Fruit fly (Drosophila melanogaster) whole organism, embryonic: ENCODE data around the gene Awh.

ENCODE experiments used
- Adf1 ChIP-seq: fragments of 200-800 bp; sonication (Bioruptor generic); IDR thresholded peaks from 2 replicates; pipeline ENCODE4 v1.3.6; 2022; ENCODE audit warnings: missing biosample characterization, missing genetic modification characterization
- Aef1 ChIP-seq: fragments of 200-800 bp; sonication (Bioruptor generic); IDR thresholded peaks from 3 replicates; pipeline ENCODE4 v1.3.6; 2022; ENCODE audit warnings: missing biosample characterization, missing genetic modification characterization
- Awh ChIP-seq: fragments of 200-800 bp; sonication (Bioruptor generic); IDR thresholded peaks from 2 replicates; pipeline ENCODE4, ENCODE4 v1.3.6; 2022; ENCODE audit warnings: missing biosample characterization, missing genetic modification characterization
- Bdp1 ChIP-seq: fragments of 200-800 bp; sonication (Bioruptor generic); optimal IDR thresholded peaks from 3 replicates; lab custom pipeline; 2016; ENCODE audit warnings: missing biosample characterization, missing genetic modification characterization
- Bgb ChIP-seq: fragments of 200-800 bp; sonication (Bioruptor generic); IDR thresholded peaks from 2 replicates; pipeline ENCODE4 v1.3.6; 2022; ENCODE audit warnings: missing biosample characterization, missing genetic modification characterization; ENCODE audit not compliant: partially characterized antibody
- Blimp-1 ChIP-seq: fragments of 200-800 bp; sonication (Bioruptor generic); optimal IDR thresholded peaks from 3 replicates; lab custom pipeline; 2018; ENCODE audit warnings: missing biosample characterization, missing genetic modification characterization, mild to moderate bottlenecking, moderate library complexity, missing genetic modification reagents
- CG10979 ChIP-seq: fragments of 200-800 bp; sonication (Bioruptor generic); optimal IDR thresholded peaks from 2 replicates; lab custom pipeline; 2018; ENCODE audit warnings: missing biosample characterization, mild to moderate bottlenecking, missing genetic modification characterization, moderate library complexity
- CG11456 ChIP-seq: fragments of 200-800 bp; sonication (Bioruptor generic); IDR thresholded peaks from 3 replicates; pipeline ENCODE4 v1.3.6; 2022; ENCODE audit warnings: missing biosample characterization, missing genetic modification characterization
- CG12744 ChIP-seq: fragments of 200-800 bp; sonication (Bioruptor generic); optimal IDR thresholded peaks from 2 replicates; lab custom pipeline; 2016; ENCODE audit warnings: missing biosample characterization, missing genetic modification characterization
- CG13296 ChIP-seq: fragments of 200-800 bp; sonication (Bioruptor generic); optimal IDR thresholded peaks from 3 replicates; lab custom pipeline; 2018; ENCODE audit warnings: missing biosample characterization, mild to moderate bottlenecking, missing genetic modification characterization
- CG14710 ChIP-seq: fragments of 200-800 bp; sonication (Bioruptor generic); optimal IDR thresholded peaks from 3 replicates; lab custom pipeline; 2019; ENCODE audit warnings: missing biosample characterization, mild to moderate bottlenecking, missing genetic modification characterization, moderate library complexity
- CG15601 ChIP-seq: fragments of 200-800 bp; sonication (Bioruptor generic); optimal IDR thresholded peaks from 3 replicates; lab custom pipeline; 2019; ENCODE audit warnings: missing biosample characterization, mild to moderate bottlenecking, missing genetic modification characterization, moderate library complexity
- CG16815 ChIP-seq: fragments of 200-800 bp; sonication (Bioruptor generic); optimal IDR thresholded peaks from 3 replicates; lab custom pipeline; 2017; ENCODE audit warnings: missing biosample characterization, mild to moderate bottlenecking, missing genetic modification characterization
- CG17802 ChIP-seq: fragments of 200-800 bp; sonication (Bioruptor generic); optimal IDR thresholded peaks from 2 replicates; lab custom pipeline; 2018; ENCODE audit warnings: missing biosample characterization, mild to moderate bottlenecking, missing genetic modification characterization, moderate library complexity
- CG18599 ChIP-seq: fragments of 200-800 bp; sonication (Bioruptor generic); optimal IDR thresholded peaks from 3 replicates; lab custom pipeline; 2017; ENCODE audit warnings: missing biosample characterization, missing genetic modification characterization, mild to moderate bottlenecking, moderate library complexity, missing genetic modification reagents
- CG2712 ChIP-seq: fragments of 200-800 bp; optimal IDR thresholded peaks from 3 replicates; lab custom pipeline; 2019; ENCODE audit warnings: missing biosample characterization, mild to moderate bottlenecking, missing genetic modification characterization, moderate library complexity
- CG31224 ChIP-seq: fragments of 200-800 bp; sonication (Bioruptor generic); IDR thresholded peaks from 2 replicates; pipeline ENCODE4 v1.3.6; 2022; ENCODE audit warnings: missing biosample characterization, missing genetic modification characterization
- CG3838 ChIP-seq: fragments of 200-800 bp; sonication (Bioruptor generic); optimal IDR thresholded peaks from 3 replicates; lab custom pipeline; 2016; ENCODE audit warnings: missing biosample characterization, missing genetic modification characterization
- CG42726 ChIP-seq: fragments of 200-800 bp; sonication (Bioruptor generic); IDR thresholded peaks from 2 replicates; pipeline ENCODE4 v1.3.6; 2022; ENCODE audit warnings: missing biosample characterization, missing genetic modification characterization; ENCODE audit not compliant: partially characterized antibody
- CG43689 ChIP-seq: fragments of 200-800 bp; sonication (Bioruptor generic); IDR thresholded peaks from 2 replicates; pipeline ENCODE4 v1.3.6; 2022; ENCODE audit warnings: missing biosample characterization, missing genetic modification characterization
- CG6175 ChIP-seq: fragments of 200-800 bp; sonication (Bioruptor generic); IDR thresholded peaks from 3 replicates; pipeline ENCODE4 v1.3.6; 2022; ENCODE audit warnings: missing biosample characterization, missing genetic modification characterization
- CG7556 ChIP-seq: fragments of 200-800 bp; sonication (Bioruptor generic); optimal IDR thresholded peaks from 2 replicates; lab custom pipeline; 2017; ENCODE audit warnings: missing biosample characterization, mild to moderate bottlenecking, missing genetic modification characterization
- CG8290 ChIP-seq, 3 experiments: fragments of 200-800 bp; sonication (Bioruptor generic); optimal IDR thresholded peaks; 2 replicates each; lab custom pipeline; 2016 to 2019; ENCODE audit warnings: missing biosample characterization in 3 of 3, missing genetic modification characterization in 3 of 3, mild to moderate bottlenecking in 2 of 3, moderate library complexity in 1 of 3
- CG9215 ChIP-seq: fragments of 200-800 bp; sonication (Bioruptor generic); IDR thresholded peaks from 2 replicates; pipeline ENCODE4 v1.3.6; 2022; ENCODE audit warnings: missing biosample characterization, missing genetic modification characterization
- Camta ChIP-seq: fragments of 200-800 bp; sonication (Bioruptor generic); optimal IDR thresholded peaks from 2 replicates; lab custom pipeline; 2016; ENCODE audit warnings: missing biosample characterization, missing genetic modification characterization
- Dbx ChIP-seq: fragments of 200-800 bp; sonication (Bioruptor generic); IDR thresholded peaks from 3 replicates; pipeline ENCODE4 v1.3.6; 2022; ENCODE audit warnings: missing biosample characterization, missing genetic modification characterization
- Fer1 ChIP-seq: fragments of 200-800 bp; sonication (Bioruptor generic); optimal IDR thresholded peaks from 2 replicates; lab custom pipeline; 2017; ENCODE audit warnings: missing biosample characterization, mild to moderate bottlenecking, missing genetic modification characterization
- Hsf ChIP-seq: fragments of 200-800 bp; sonication (Bioruptor generic); optimal IDR thresholded peaks from 3 replicates; lab custom pipeline; 2016; ENCODE audit warnings: missing biosample characterization, missing genetic modification characterization
- Med ChIP-seq: fragments of 200-800 bp; sonication (Bioruptor generic); peaks from one replicate; lab custom pipeline; 2016; ENCODE audit warnings: missing biosample characterization, missing genetic modification characterization, mild to moderate bottlenecking, inconsistent platforms, moderate library complexity
- Myb ChIP-seq: fragments of 200-800 bp; sonication (Bioruptor generic); optimal IDR thresholded peaks from 2 replicates; lab custom pipeline; 2016; ENCODE audit warnings: missing biosample characterization, missing genetic modification characterization
- Sox102F ChIP-seq: fragments of 200-800 bp; sonication (Bioruptor generic); optimal IDR thresholded peaks from 2 replicates; lab custom pipeline; 2018; ENCODE audit warnings: missing biosample characterization, mild to moderate bottlenecking, missing genetic modification characterization, moderate library complexity
- Sry-δ ChIP-seq: fragments of 200-800 bp; sonication (Bioruptor generic); optimal IDR thresholded peaks from 2 replicates; lab custom pipeline; 2016; ENCODE audit warnings: missing biosample characterization, missing genetic modification characterization
- ac ChIP-seq: fragments of 200-800 bp; sonication (Bioruptor generic); optimal IDR thresholded peaks from 3 replicates; lab custom pipeline; 2017; ENCODE audit warnings: missing biosample characterization, mild to moderate bottlenecking, missing genetic modification characterization
- ato ChIP-seq: fragments of 200-800 bp; sonication (Bioruptor generic); IDR thresholded peaks from 2 replicates; pipeline ENCODE4 v1.3.6; 2022; ENCODE audit warnings: missing biosample characterization, missing genetic modification characterization; ENCODE audit not compliant: partially characterized antibody
- chinmo ChIP-seq: fragments of 200-800 bp; sonication (Bioruptor generic); IDR thresholded peaks from 4 replicates; pipeline ENCODE4 v1.3.6; 2022; ENCODE audit warnings: missing biosample characterization, missing genetic modification characterization; ENCODE audit not compliant: partially characterized antibody
- croc ChIP-seq: fragments of 200-800 bp; sonication (Bioruptor generic); conservative IDR thresholded peaks from 3 replicates; pipeline ENCODE4 v1.3.6; 2022; ENCODE audit warnings: missing biosample characterization, missing genetic modification characterization
- cwo ChIP-seq: fragments of 200-800 bp; sonication (Bioruptor generic); optimal IDR thresholded peaks from 3 replicates; lab custom pipeline; 2017; ENCODE audit warnings: missing biosample characterization, missing genetic modification characterization, mild to moderate bottlenecking, moderate library complexity, missing genetic modification reagents
- disco-r ChIP-seq: fragments of 200-800 bp; sonication (Bioruptor generic); optimal IDR thresholded peaks from 2 replicates; lab custom pipeline; 2016; ENCODE audit warnings: missing biosample characterization, missing genetic modification characterization
- eve ChIP-seq, 2 experiments: fragments of >200 bp; optimal IDR thresholded peaks; 2 replicates each; lab custom pipeline; 2017; ENCODE audit warnings: missing biosample characterization in 2 of 2, missing genetic modification characterization in 2 of 2
- ham ChIP-seq: fragments of 200-800 bp; sonication (Bioruptor generic); IDR thresholded peaks from 2 replicates; pipeline ENCODE4 v1.3.6; 2022; ENCODE audit warnings: missing biosample characterization, missing genetic modification characterization
- kah ChIP-seq: fragments of 200-800 bp; sonication (Bioruptor generic); optimal IDR thresholded peaks from 2 replicates; lab custom pipeline; 2018; ENCODE audit warnings: missing biosample characterization, mild to moderate bottlenecking, missing genetic modification characterization
- ken ChIP-seq: fragments of 200-800 bp; sonication (Bioruptor generic); IDR thresholded peaks from 3 replicates; pipeline ENCODE4 v1.3.6; 2022; ENCODE audit warnings: missing biosample characterization, missing genetic modification characterization
- nau ChIP-seq: fragments of 200-800 bp; sonication (Bioruptor generic); optimal IDR thresholded peaks from 3 replicates; lab custom pipeline; 2017; ENCODE audit warnings: missing biosample characterization, mild to moderate bottlenecking, missing genetic modification characterization, missing genetic modification reagents
- nerfin-2 ChIP-seq: fragments of 200-800 bp; sonication (Bioruptor generic); IDR thresholded peaks from 2 replicates; pipeline ENCODE4 v1.3.6; 2022; ENCODE audit warnings: missing biosample characterization, missing genetic modification characterization; ENCODE audit not compliant: partially characterized antibody
- phol ChIP-seq: fragments of 200-800 bp; sonication (Bioruptor generic); optimal IDR thresholded peaks from 3 replicates; lab custom pipeline; 2018; ENCODE audit warnings: missing biosample characterization, mild to moderate bottlenecking, missing genetic modification characterization, moderate library complexity
- scrt ChIP-seq: fragments of 200-800 bp; sonication (Bioruptor generic); optimal IDR thresholded peaks from 2 replicates; lab custom pipeline; 2018; ENCODE audit warnings: missing biosample characterization, mild to moderate bottlenecking, missing genetic modification characterization, moderate library complexity
- unpg ChIP-seq: fragments of 200-800 bp; sonication (Bioruptor generic); optimal IDR thresholded peaks from 3 replicates; lab custom pipeline; 2018; ENCODE audit warnings: missing biosample characterization, mild to moderate bottlenecking, missing genetic modification characterization, moderate library complexity
- wek ChIP-seq: fragments of 200-800 bp; sonication (Bioruptor generic); optimal IDR thresholded peaks from 3 replicates; lab custom pipeline; 2018; ENCODE audit warnings: missing biosample characterization, mild to moderate bottlenecking, missing genetic modification characterization, moderate library complexity
- zf30C ChIP-seq: fragments of 200-800 bp; sonication (Bioruptor generic); optimal IDR thresholded peaks from 3 replicates; lab custom pipeline; 2018; ENCODE audit warnings: missing biosample characterization, mild to moderate bottlenecking, missing genetic modification characterization

Awh gene

DNA sequence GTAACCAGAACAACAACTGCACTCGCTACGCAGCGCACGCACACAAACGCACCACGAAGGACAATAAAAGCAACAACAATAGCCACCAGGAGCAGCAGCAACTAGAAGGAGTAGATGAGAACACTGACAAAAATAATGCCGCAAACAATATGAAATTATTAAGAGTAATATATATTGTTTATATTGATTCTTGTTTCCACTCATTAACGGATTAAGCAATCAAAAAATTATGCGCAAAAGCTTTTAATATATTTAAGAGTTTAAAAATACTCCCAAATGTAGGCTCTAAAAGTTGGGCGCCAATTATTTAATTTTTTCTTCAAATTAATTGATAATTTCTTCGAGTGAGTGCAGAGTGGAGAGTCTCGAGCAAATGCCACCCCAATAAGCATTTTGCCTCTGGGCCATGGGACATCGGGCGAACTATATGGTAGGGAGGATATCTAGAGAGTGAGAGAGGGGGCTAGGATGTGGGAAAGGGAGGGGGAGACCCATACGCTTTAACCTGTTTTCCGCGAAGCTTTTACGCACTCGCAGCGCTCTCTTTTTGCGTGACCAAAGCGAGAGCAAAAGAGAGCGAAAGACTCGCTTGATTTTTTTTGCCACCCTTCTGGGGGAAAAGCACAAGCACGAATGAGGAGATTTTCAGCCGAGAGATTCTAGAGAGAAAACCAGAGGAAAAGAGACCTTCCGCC, 21.1 kb upstream of the Awh start, which contains the start of gene Rdh (continued):
- peak; percentile 77 for TF ChIP-seq Sox102F
- peak; percentile 54; the same call in 2 of the 3 replicates for TF ChIP-seq croc
- peak; percentile 81 for TF ChIP-seq scrt (GFP tag; lab: Kevin White, UChicago)
- peak; percentile 67; the same call in 1 of the 4 replicates for TF ChIP-seq chinmo (GFP tag; lab: Robert Waterston, UW)
- peak; percentile 80 for TF ChIP-seq unpg (GFP tag; lab: Kevin White, UChicago)
- peak; percentile 78 for TF ChIP-seq CG2712
- TF ChIP-seq ac (GFP tag; lab: Kevin White, UChicago), result no peak
- TF ChIP-seq wek (GFP tag; lab: Kevin White, UChicago), result no peak
- TF ChIP-seq ham, result no peak
- TF ChIP-seq Bdp1, result no peak
- no peak for TF ChIP-seq CG11456 (GFP tag; lab: Robert Waterston, UW)
- peak; percentile 81 for TF ChIP-seq CG13296 (GFP tag; lab: Kevin White, UChicago)
- peak; percentile 79 for TF ChIP-seq Dbx (GFP tag; lab: Robert Waterston, UW)
- TF ChIP-seq Blimp-1 (GFP tag; lab: Kevin White, UChicago), result peak; percentile 79
- peak; percentile 85 for TF ChIP-seq CG10979 (tag; lab: Kevin White, UChicago)
- no peak for TF ChIP-seq CG43689 (GFP tag; lab: Robert Waterston, UW)
- TF ChIP-seq Myb (GFP tag; lab: Kevin White, UChicago), result no peak
- peak; percentile 30 for TF ChIP-seq kah (GFP tag; lab: Kevin White, UChicago)
- TF ChIP-seq CG12744, result peak; percentile 20
- TF ChIP-seq CG9215 (GFP tag; lab: Robert Waterston, UW), result peak; percentile 65; the same call in 1 of the 2 replicates
- TF ChIP-seq Fer1, result peak; percentile 94
- TF ChIP-seq nau, result peak; percentile 65
- peak; percentile 94 for TF ChIP-seq CG7556 (GFP tag; lab: Kevin White, UChicago)

DNA sequence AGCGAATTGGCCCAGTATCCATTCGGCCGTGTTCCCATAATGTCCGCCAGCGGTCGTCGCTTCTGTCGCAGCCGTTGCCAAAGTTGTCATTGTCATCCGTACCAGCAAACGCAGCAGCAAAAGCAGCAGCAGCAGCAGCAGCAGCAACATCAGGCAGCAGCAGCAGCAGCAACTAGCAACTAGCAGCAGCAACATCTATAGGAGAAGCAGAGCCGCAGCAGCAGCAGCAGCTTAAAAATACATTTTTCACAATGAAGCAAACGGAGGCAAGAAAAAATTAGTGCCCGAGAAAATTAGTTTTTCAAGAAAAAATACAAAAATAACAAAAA, 20.6 kb upstream of the Awh start:
- TF ChIP-seq CG3838 (GFP tag; lab: Kevin White, UChicago), result no peak
- peak; percentile 20; the same call in 1 of the 2 replicates for TF ChIP-seq Bgb
- TF ChIP-seq CG14710, result no peak
- no peak for TF ChIP-seq CG17802 (tag; lab: Kevin White, UChicago)
- peak; percentile 6 for TF ChIP-seq disco-r (GFP tag; lab: Kevin White, UChicago)
- TF ChIP-seq CG8290 (GFP tag; optimal IDR thresholded peaks at IDR 0.05; lab: Kevin White, UChicago), result no peak
- peak in 1 of 2 experiments; percentile 39 for TF ChIP-seq CG8290 (tag; optimal IDR thresholded peaks at IDR 0.05; lab: Kevin White, UChicago)
- TF ChIP-seq CG6175 (GFP tag; lab: Robert Waterston, UW), result peak; percentile 59; the same call in 2 of the 3 replicates
- no peak for TF ChIP-seq Hsf
- no peak for TF ChIP-seq nerfin-2 (GFP tag; lab: Robert Waterston, UW)
- TF ChIP-seq ken (GFP tag; lab: Robert Waterston, UW), result no peak
- TF ChIP-seq CG18599 (GFP tag; lab: Kevin White, UChicago), result no peak
- TF ChIP-seq CG15601 (tag; lab: Kevin White, UChicago), result no peak
- TF ChIP-seq cwo (GFP tag; lab: Kevin White, UChicago), result no peak
- TF ChIP-seq Aef1 (GFP tag; lab: Robert Waterston, UW), result no peak
- TF ChIP-seq CG31224 (GFP tag; lab: Robert Waterston, UW), result no peak
- TF ChIP-seq ato (GFP tag; lab: Robert Waterston, UW), result no peak
- TF ChIP-seq CG16815, result no peak
- no peak for TF ChIP-seq Camta
- no peak for TF ChIP-seq phol (tag; lab: Kevin White, UChicago)
- TF ChIP-seq CG42726 (GFP tag; lab: Robert Waterston, UW), result 0 out of 2 replicates have a peak, but pooled peaks have one; percentile 12
- TF ChIP-seq eve (GFP tag; optimal IDR thresholded peaks at IDR 0.05; lab: Kevin White, UChicago), result no peak
- peak; percentile 66 for TF ChIP-seq Med (GFP tag; lab: Kevin White, UChicago)
- TF ChIP-seq Adf1 (GFP tag; lab: Robert Waterston, UW), result peak; percentile 46
- peak; percentile 80 for TF ChIP-seq Awh
- no peak for TF ChIP-seq Sry-δ (GFP tag; lab: Kevin White, UChicago)
- TF ChIP-seq zf30C, result no peak
